Worm (Caenorhabditis elegans) whole organism, L4/young adult: Measurements from ENCODE around the gene F46B6.13.

Experiments used
- W03F9.2 ChIP-seq: fragments of 150-350 bp; optimal IDR thresholded peaks from 2 replicates; lab custom pipeline; 2014; ENCODE audit warnings: missing biosample characterization, missing genetic modification characterization
- dao-5 ChIP-seq: sonication (generic microtip); optimal IDR thresholded peaks from 2 replicates; lab custom pipeline; 2016; ENCODE audit warnings: missing genotype, missing genetic modification characterization, moderate library complexity, missing compliant biosample characterization
- him-1 ChIP-seq: sonication (generic microtip); optimal IDR thresholded peaks from 2 replicates; lab custom pipeline; 2016; ENCODE audit warnings: missing genotype, missing genetic modification reagents, missing genetic modification characterization, missing compliant biosample characterization

F46B6.13 gene

DNA sequence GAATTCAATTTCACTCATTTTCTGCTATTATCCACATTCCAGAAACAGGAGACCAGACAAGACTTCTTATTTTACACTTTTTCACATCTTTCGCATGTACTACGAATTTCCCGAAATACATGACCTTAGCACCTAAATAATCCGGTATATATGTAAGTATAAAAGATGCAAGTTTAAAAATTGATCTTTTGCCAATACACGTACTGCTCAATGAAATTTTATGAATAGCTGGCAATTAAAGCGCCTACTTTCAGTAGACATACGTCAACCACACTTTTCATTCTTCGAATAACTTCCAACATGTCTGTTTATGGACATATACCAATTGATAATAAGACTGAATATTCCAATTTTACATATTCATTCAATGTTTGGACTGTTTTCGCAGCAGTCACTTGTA lies 4.2 kb upstream of the F46B6.13 start, which contains the start of gene sru-39:
Gene sru-39, plus strand, starts transcription at position 301 of the 400 bp plus-strand sequence.
- no peak for TF ChIP-seq W03F9.2 (tag; lab: Kevin White, UChicago)
- no peak for TF ChIP-seq him-1
- no peak for TF ChIP-seq dao-5 (tag; lab: Kevin White, UChicago)

DNA sequence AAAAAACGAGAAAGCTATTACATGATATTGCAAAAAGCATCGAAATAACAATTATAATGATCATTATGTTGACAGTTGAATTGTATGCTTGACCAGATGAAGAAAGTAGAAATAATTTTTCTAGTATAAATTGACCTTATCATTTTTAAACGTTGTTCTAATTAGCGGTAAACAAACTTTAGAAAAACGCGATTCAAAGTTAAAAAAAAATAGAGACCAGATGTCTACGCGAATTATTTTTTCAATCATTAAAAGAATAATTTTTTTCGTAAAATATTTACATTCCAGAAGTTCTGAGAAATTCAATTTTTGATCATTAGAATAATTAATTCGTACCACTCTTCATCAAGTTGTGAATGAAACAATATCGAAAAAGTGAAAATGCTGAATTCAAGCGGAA lies 3.0 kb upstream of the F46B6.13 start, which contains the start of gene F46B6.10:
Gene F46B6.10, minus strand, starts transcription at position 101 of the 400 bp plus-strand sequence.
- TF ChIP-seq dao-5 (tag; lab: Kevin White, UChicago): no peak
- TF ChIP-seq W03F9.2 (tag; lab: Kevin White, UChicago): no peak
- no peak for TF ChIP-seq him-1

DNA sequence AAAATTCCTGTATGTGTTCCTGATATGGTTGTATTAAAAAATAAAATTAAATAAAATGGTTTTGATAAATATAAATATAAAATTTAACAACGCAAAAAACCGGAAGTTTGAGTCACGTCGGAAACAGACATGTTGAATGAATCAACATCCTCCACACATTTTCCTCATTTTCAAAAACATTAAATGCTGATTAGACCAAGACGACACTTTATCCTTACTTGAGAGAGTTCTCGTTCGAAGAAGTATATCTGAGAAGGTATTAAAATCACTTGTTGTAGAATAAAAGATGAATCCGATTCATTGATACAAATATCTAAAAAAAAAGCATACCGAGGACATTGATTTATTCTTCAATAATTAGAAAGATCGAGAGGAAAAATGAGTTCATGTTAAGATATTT lies 764 bp downstream of the F46B6.13 start:
- TF ChIP-seq W03F9.2 (tag; lab: Kevin White, UChicago) (no peak), him-1 (no peak), dao-5 (tag; lab: Kevin White, UChicago) (no peak)

DNA sequence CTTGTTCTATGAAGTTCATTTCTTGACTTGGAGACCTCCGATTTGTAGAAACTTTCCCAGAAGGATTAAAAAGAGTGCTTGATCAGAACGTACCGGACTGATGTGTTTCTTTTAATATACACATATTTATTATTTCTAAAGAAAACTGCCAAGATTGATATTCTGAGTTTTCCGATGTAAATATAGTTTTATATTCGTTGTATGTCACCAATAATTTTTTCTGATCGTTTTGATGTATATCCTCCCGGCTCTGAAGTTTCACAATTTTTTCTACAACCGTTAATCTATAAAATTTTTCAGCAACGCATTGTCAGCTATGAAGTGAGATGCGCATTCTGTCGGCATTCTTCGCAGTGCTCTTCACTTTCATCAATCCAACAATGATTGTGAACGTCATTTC lies 2.4 kb downstream of the F46B6.13 start, which contains the start of gene F46B6.9:
Gene F46B6.9, plus strand, starts transcription at position 301 of the 400 bp plus-strand sequence.
- TF ChIP-seq him-1 (no peak), W03F9.2 (tag; lab: Kevin White, UChicago) (no peak), dao-5 (tag; lab: Kevin White, UChicago) (no peak)

DNA sequence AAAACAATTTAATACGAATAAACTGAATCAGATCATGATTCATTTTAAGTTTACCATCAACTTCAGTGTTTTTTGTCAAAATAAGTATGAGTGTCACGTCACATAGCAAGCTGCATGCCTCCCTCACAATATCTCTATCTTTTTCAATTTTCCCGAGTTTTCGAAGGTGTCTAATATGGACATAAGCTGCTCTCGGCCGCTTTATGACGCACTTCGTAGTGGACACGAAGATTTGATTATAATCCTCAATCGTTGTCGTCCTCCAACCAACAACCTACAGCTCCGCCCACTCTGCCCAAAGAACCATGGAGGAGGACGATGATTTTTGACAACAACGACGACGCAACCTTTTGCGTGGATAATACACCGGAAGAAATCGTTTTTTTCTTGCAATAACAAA lies 3.0 kb downstream of the F46B6.13 start:
- TF ChIP-seq him-1 (no peak), dao-5 (tag; lab: Kevin White, UChicago) (no peak), W03F9.2 (tag; lab: Kevin White, UChicago) (no peak)

DNA sequence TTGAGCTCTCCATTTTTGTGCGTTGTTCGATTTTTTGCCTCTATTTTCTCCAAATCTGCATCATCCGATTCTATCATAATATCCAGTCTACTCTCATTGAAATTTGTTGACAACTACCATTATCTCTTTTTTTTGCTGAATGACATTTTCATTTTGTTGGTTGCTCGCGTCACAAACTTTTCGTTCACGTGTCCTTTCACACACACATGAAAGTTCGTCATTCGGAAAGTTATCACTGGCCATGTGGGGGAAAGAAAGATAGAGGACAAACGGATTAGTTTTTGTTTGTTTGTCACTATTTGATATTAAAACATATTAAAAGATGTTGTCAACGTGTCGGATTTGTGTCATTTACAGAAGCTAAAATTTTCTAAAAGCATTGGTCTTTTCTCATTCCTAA lies 4.0 kb downstream of the F46B6.13 start:
- TF ChIP-seq W03F9.2 (tag; lab: Kevin White, UChicago): no peak
- no peak for TF ChIP-seq dao-5 (tag; lab: Kevin White, UChicago)
- no peak for TF ChIP-seq him-1

DNA sequence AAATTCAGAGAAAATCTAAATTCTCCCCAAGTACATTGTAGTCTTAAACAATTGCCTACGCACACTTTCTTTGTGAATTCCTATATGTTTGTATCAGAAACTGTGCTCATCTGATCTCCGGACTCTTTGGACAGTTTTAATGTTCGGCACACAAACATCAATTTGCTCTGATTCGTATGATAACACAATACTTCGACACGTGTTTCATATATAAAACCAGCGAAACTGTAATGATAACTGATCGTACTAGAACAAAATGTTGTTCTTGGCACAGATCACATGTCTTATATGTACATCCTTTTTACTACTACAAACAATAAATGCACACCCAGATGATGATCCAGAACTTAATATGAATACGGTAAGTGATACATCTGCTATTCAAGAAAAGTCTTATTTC lies 7.6 kb downstream of the F46B6.13 start, which contains the start of gene lipl-2:
Gene lipl-2, plus strand, starts transcription at position 236 of the 400 bp plus-strand sequence.
- TF ChIP-seq him-1: no peak
- no peak for TF ChIP-seq W03F9.2 (tag; lab: Kevin White, UChicago)
- no peak for TF ChIP-seq dao-5 (tag; lab: Kevin White, UChicago)

DNA sequence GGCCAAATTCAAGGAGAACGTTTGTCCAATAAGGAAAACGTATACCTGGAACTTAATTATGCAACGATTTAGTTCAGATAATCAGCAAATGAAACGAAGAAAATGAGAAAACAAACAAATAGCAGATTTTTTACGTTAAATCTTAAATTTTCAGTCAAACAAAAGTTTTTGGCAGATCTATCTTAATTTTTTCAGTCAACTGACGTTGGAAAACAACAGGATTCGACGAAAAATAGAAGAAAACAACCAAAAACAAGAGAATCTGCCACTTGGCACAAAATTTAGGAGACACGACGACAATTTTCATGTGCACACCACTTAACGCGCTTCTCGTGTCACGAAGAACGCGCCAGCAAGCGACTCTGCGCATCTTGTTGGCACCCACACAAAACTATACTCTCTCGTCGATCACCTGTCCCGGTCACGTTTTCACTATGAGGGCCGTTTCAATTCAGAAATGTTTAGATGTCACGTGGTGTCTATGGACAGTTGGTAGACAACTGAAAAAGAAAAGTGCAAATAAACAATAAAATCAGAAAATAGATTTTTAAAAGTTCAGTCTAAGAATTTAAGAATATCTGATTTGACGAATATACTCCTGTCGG lies 9.2 kb downstream of the F46B6.13 start, which contains the start of gene ztf-7:
Gene ztf-7, minus strand, starts transcription at position 51 of the 605 bp plus-strand sequence.
- peak; percentile 68 for TF ChIP-seq him-1
- peak; percentile 96 for TF ChIP-seq W03F9.2 (tag; lab: Kevin White, UChicago)
- TF ChIP-seq dao-5 (tag; lab: Kevin White, UChicago): no peak

DNA sequence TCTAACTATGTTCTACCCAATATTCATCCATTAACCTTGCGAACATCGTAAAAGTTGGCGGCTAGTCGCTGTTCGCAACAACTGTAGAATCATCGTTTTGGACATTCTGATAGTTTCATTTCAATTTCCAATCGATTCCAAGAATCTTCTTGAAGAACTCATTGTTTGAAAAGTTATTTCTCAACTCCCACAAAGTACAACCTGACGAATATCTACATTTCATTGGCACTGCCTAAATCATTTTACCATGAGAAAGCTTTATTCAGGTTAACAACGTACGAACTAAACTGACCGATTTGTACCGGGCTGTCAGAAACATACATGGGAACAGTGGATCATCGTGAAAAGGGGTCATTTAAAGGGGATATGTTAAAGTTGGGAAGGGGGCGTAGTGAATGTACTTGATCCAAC lies 12.2 kb downstream of the F46B6.13 start, which contains the start of gene F46B6.6:
Gene F46B6.6, minus strand, starts transcription at position 148 of the 411 bp plus-strand sequence.
- TF ChIP-seq W03F9.2 (tag; lab: Kevin White, UChicago): no peak
- TF ChIP-seq him-1: no peak
- TF ChIP-seq dao-5 (tag; lab: Kevin White, UChicago): no peak

DNA sequence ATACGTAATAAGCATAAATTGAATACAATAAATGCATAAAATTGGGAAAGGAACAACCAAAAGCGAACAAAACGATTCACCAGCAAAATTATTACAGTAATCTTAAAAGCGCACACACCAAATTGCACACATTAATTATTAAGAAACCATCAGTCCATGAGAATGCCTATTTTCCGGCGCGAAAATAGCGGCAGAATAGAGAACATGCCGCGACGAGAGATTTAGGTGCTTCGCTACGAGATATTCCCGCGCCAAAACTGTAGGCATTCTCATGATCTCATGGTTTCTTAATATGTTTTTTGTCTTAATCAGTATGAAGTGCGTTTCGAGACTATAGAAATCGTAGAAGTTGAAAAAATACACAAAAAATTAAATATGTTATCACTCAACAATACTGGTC lies 14.8 kb downstream of the F46B6.13 start:
- TF ChIP-seq W03F9.2 (tag; lab: Kevin White, UChicago): no peak
- TF ChIP-seq him-1: no peak
- TF ChIP-seq dao-5 (tag; lab: Kevin White, UChicago): no peak

DNA sequence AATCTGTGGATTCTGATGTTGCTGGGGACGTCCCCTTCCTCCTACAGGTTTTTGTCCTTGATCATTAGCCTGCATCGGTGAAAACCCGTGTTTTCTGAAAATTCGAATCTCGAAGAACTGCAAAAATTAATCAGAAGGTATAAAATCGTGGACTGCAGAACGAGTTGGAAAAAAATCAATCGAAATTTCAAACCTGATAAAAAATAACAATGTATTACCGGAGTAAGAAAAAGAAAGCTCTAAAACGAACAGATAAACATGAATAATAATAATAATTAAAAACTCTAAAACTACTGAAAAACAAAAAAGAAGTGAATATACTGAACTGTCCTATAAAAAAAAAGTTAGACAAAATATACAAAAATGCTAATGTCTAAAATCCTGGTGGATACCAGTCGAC lies 16.0 kb downstream of the F46B6.13 start, which contains the start of gene F46B6.5:
Gene F46B6.5, minus strand, starts transcription at position 101 of the 400 bp plus-strand sequence.
- TF ChIP-seq W03F9.2 (tag; lab: Kevin White, UChicago): no peak
- TF ChIP-seq him-1: no peak
- no peak for TF ChIP-seq dao-5 (tag; lab: Kevin White, UChicago)

DNA sequence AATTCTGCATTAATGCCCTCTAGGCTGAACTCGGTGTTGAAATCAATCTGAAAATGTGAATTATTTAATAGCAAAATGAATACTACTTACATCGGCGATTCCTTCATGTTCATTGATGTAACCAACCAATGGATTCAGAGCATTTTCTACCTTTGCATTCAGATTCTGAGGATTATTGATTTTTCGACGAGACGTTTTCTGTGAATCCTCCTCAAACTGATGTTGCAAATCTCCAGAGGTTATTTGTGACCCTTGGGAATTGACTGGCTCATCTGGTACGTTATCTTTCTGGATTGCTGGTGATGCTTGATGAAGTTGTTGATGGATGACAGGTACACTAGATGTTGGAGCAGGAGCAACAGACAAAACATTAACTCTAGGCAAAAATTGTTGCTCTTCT lies 16.9 kb downstream of the F46B6.13 start:
- TF ChIP-seq dao-5 (tag; lab: Kevin White, UChicago): no peak
- TF ChIP-seq him-1: no peak
- TF ChIP-seq W03F9.2 (tag; lab: Kevin White, UChicago): no peak

DNA sequence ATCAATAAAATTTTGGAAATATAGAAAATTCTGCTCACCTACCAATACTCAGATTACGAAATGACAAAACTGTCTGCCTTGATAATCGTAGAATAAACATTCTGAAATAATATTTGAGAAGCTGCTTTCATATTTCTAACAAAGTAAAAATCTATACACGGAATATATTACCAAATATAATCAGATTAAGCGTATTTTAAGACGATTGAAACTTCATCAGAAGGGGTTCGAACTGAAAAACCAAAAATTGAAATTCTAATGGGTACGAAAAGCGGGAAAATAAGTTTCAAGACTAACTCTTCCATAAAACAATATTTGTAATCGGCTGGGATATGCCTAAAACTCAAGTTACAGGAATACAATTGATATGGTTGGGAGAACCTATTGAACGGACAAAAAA lies 19.6 kb downstream of the F46B6.13 start, which contains the start of gene F46B6.4:
Gene F46B6.4, minus strand, starts transcription at position 101 of the 400 bp plus-strand sequence.
- TF ChIP-seq him-1 (no peak), dao-5 (tag; lab: Kevin White, UChicago) (no peak), W03F9.2 (tag; lab: Kevin White, UChicago) (no peak)

DNA sequence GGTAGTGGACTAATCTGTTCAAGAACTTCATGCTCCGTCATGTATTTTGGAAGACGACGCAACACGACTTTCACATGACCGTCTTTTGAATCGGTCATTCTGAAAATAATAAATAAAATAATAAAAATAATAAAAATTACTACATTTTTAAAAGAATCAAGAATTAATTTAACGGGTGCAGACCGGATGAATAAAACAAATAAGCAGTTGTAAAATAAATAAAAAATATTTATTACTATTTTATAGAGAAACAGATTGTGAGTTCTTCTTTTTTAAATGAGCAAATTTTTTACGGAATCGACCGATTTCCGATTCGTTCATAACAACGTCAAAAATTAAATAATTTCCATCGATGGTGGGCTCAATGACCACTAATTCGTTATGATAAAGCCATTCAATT lies 21.3 kb downstream of the F46B6.13 start, which contains the start of gene smg-4:
Gene smg-4, minus strand, starts transcription at position 101 of the 400 bp plus-strand sequence.
- TF ChIP-seq W03F9.2 (tag; lab: Kevin White, UChicago) (no peak), dao-5 (tag; lab: Kevin White, UChicago) (no peak), him-1 (no peak)
